Worm (Caenorhabditis elegans) whole organism, mixed stage, embryonic: ENCODE data around the gene ets-10.

Experiments
- M03D4.4 ChIP-seq: sonication (generic microtip); optimal IDR thresholded peaks from 2 replicates; lab custom pipeline; 2017; ENCODE audit warnings: mild to moderate bottlenecking, missing genetic modification characterization, missing compliant biosample characterization
- bed-3 ChIP-seq: fragments of 200-800 bp; sonication (Bioruptor generic); optimal IDR thresholded peaks from 3 replicates; lab custom pipeline; 2018; ENCODE audit warnings: mild to moderate bottlenecking, missing genetic modification characterization, moderate library complexity, missing compliant biosample characterization
- blmp-1 ChIP-seq: fragments of 150-350 bp; optimal IDR thresholded peaks from 2 replicates; lab custom pipeline; 2014; ENCODE audit warnings: missing biosample characterization, missing genetic modification characterization
- ceh-39 ChIP-seq: fragments of 150-350 bp; optimal IDR thresholded peaks from 2 replicates; lab custom pipeline; 2014; ENCODE audit warnings: missing biosample characterization, missing genetic modification characterization
- ceh-43 ChIP-seq: fragments of 200-800 bp; sonication (Bioruptor generic); optimal IDR thresholded peaks from 2 replicates; lab custom pipeline; 2018; ENCODE audit warnings: mild to moderate bottlenecking, missing genetic modification characterization, moderate library complexity, missing compliant biosample characterization
- ceh-83 ChIP-seq: fragments of 200-800 bp; sonication (Bioruptor generic); optimal IDR thresholded peaks from 2 replicates; lab custom pipeline; 2018; ENCODE audit warnings: mild to moderate bottlenecking, missing genetic modification characterization, missing compliant biosample characterization
- ces-1 ChIP-seq: fragments of 150-350 bp; optimal IDR thresholded peaks from 2 replicates; lab custom pipeline; 2014; ENCODE audit warnings: missing biosample characterization, missing genetic modification reagents, missing genetic modification characterization
- cnd-1 ChIP-seq: fragments of 200-800 bp; sonication (Bioruptor generic); optimal IDR thresholded peaks from 2 replicates; lab custom pipeline; 2018; ENCODE audit warnings: mild to moderate bottlenecking, missing genetic modification characterization, missing compliant biosample characterization
- drap-1 ChIP-seq: fragments of 200-800 bp; sonication (Bioruptor generic); optimal IDR thresholded peaks from 3 replicates; lab custom pipeline; 2018; ENCODE audit warnings: mild to moderate bottlenecking, missing genetic modification characterization, missing compliant biosample characterization
- elt-3 ChIP-seq: fragments of 150-350 bp; optimal IDR thresholded peaks from 2 replicates; lab custom pipeline; 2014; ENCODE audit warnings: missing biosample characterization, missing genetic modification characterization
- flh-1 ChIP-seq: fragments of 200-800 bp; sonication (Bioruptor generic); optimal IDR thresholded peaks from 2 replicates; lab custom pipeline; 2018; ENCODE audit warnings: mild to moderate bottlenecking, missing genetic modification characterization, moderate library complexity, missing compliant biosample characterization
- ham-2 ChIP-seq: fragments of 200-800 bp; sonication (Bioruptor generic); optimal IDR thresholded peaks from 2 replicates; lab custom pipeline; 2018; ENCODE audit warnings: mild to moderate bottlenecking, missing genetic modification characterization, missing compliant biosample characterization
- hlh-1 ChIP-seq: fragments of 150-350 bp; optimal IDR thresholded peaks from 2 replicates; lab custom pipeline; 2014; ENCODE audit warnings: missing biosample characterization, missing genetic modification reagents, missing genetic modification characterization
- lin-13 ChIP-seq: fragments of 150-350 bp; optimal IDR thresholded peaks from 2 replicates; lab custom pipeline; 2014; ENCODE audit warnings: missing biosample characterization, missing genetic modification characterization
- lin-32 ChIP-seq: fragments of 200-800 bp; sonication (Bioruptor generic); optimal IDR thresholded peaks from 2 replicates; lab custom pipeline; 2018; ENCODE audit warnings: mild to moderate bottlenecking, missing genetic modification characterization, missing compliant biosample characterization
- mab-5 ChIP-seq: fragments of 150-350 bp; optimal IDR thresholded peaks from 2 replicates; lab custom pipeline; 2014; ENCODE audit warnings: missing biosample characterization, missing genetic modification characterization
- mep-1 ChIP-seq: fragments of 150-350 bp; optimal IDR thresholded peaks from 2 replicates; lab custom pipeline; 2017; ENCODE audit warnings: missing biosample characterization, missing genetic modification reagents, missing genetic modification characterization, inconsistent platforms
- mls-2 ChIP-seq: sonication (generic microtip); optimal IDR thresholded peaks from 2 replicates; lab custom pipeline; 2016; ENCODE audit warnings: mild to moderate bottlenecking, missing genetic modification characterization, moderate library complexity, missing compliant biosample characterization
- nhr-12 ChIP-seq: fragments of 150-350 bp; optimal IDR thresholded peaks from 2 replicates; lab custom pipeline; 2014; ENCODE audit warnings: missing biosample characterization, missing genetic modification characterization
- nhr-2 ChIP-seq: fragments of 150-350 bp; optimal IDR thresholded peaks from 2 replicates; lab custom pipeline; 2014; ENCODE audit warnings: missing biosample characterization, missing genetic modification characterization
- nhr-76 ChIP-seq: sonication (generic microtip); optimal IDR thresholded peaks from 2 replicates; lab custom pipeline; 2017; ENCODE audit warnings: missing biosample characterization, missing genetic modification characterization
- sptf-1 ChIP-seq: sonication (generic microtip); optimal IDR thresholded peaks from 2 replicates; lab custom pipeline; 2017; ENCODE audit warnings: mild to moderate bottlenecking, missing genetic modification characterization, moderate library complexity, missing compliant biosample characterization
- tbx-8 ChIP-seq: fragments of 200-800 bp; sonication (Bioruptor generic); optimal IDR thresholded peaks from 2 replicates; lab custom pipeline; 2018; ENCODE audit warnings: mild to moderate bottlenecking, missing genetic modification characterization, moderate library complexity, missing compliant biosample characterization
- unc-120 ChIP-seq: sonication (generic microtip); optimal IDR thresholded peaks from 2 replicates; lab custom pipeline; 2017; ENCODE audit warnings: missing genetic modification characterization, missing compliant biosample characterization; ENCODE audit not compliant: poor library complexity, severe bottlenecking
- unc-39 ChIP-seq: fragments of 150-350 bp; optimal IDR thresholded peaks from 2 replicates; lab custom pipeline; 2014; ENCODE audit warnings: missing biosample characterization, missing genetic modification characterization
- unc-62 ChIP-seq: fragments of 150-350 bp; optimal IDR thresholded peaks from 2 replicates; lab custom pipeline; 2014; ENCODE audit warnings: missing biosample characterization, missing genetic modification reagents, missing genetic modification characterization
- zip-8 ChIP-seq: fragments of 150-350 bp; optimal IDR thresholded peaks from 2 replicates; lab custom pipeline; 2014; ENCODE audit warnings: missing biosample characterization, missing genetic modification characterization
- ztf-11 ChIP-seq: fragments of 150-350 bp; optimal IDR thresholded peaks from 2 replicates; lab custom pipeline; 2014; ENCODE audit warnings: missing biosample characterization, missing genetic modification characterization

ets-10 gene

DNA sequence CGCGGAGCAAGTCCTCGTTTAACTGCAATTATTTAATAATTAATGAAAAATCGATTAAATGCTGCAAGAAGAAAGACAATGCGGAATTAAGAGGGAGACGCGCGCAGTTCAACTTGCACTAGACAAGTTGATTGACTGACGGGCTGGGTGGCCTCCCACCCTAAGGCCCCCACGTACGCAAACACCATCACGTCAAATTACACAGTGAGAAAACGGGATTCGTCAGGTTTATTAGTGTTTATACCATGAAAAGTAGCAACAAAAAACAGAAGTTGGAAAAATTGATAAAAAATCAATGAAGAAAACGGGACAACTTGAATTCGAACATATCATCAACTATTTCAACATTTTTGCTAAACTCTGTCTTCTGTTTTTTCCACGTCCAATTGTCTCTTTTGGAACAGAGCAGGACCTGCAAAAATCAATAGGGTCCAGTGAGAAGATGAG lies 23.6 kb downstream of the ets-10 start:
- TF ChIP-seq lin-13 (peak; percentile 28), cnd-1 (tag; lab: Kevin White, UChicago) (peak; percentile 10), ceh-43 (GFP tag; lab: Kevin White, UChicago) (peak; percentile 69), ztf-11 (tag; lab: Kevin White, UChicago) (no peak), hlh-1 (tag; lab: Kevin White, UChicago) (no peak), unc-120 (tag; lab: Kevin White, UChicago) (peak; percentile 14), drap-1 (GFP tag; lab: Kevin White, UChicago) (no peak), mls-2 (tag; lab: Kevin White, UChicago) (peak; percentile 78), ces-1 (peak; percentile 51), sptf-1 (tag; lab: Kevin White, UChicago) (peak; percentile 19), lin-32 (GFP tag; lab: Kevin White, UChicago) (no peak), unc-62 (GFP tag; lab: Kevin White, UChicago) (no peak)

DNA sequence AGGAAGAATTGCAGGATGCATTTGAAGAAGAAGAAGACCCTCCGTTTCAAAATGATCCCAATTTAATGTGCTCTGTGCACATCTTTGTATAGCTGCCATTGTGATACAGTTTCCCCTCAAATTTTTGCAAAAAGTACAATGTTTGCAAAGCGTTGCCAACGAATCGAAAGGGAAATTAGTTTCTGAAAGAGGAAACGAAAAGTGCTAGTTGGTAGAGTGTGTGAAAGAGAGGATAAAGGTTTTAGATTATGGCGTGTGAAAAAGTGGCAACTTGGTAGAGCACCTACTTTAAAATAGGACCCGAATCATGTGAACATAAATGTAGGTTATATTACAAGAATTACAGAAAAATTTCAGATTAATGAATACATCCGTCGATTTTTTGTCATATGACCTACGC lies 27.7 kb downstream of the ets-10 start, which contains the start of gene C52B9.8:
Gene C52B9.8 (minus strand): TSS at position 101 of the 400 bp plus-strand sequence.
- no peak for TF ChIP-seq unc-39
- TF ChIP-seq mls-2 (tag; lab: Kevin White, UChicago) = no peak

ce11 chrX:4314939-4315338 lies 30.9 kb downstream of the ets-10 start:
- TF ChIP-seq nhr-12 (no peak), cnd-1 (tag; lab: Kevin White, UChicago) (no peak), ces-1 (peak; percentile 82), ham-2 (GFP tag; lab: Kevin White, UChicago) (no peak)
- TF ChIP-seq, all 35 proteins: peak for 1

DNA sequence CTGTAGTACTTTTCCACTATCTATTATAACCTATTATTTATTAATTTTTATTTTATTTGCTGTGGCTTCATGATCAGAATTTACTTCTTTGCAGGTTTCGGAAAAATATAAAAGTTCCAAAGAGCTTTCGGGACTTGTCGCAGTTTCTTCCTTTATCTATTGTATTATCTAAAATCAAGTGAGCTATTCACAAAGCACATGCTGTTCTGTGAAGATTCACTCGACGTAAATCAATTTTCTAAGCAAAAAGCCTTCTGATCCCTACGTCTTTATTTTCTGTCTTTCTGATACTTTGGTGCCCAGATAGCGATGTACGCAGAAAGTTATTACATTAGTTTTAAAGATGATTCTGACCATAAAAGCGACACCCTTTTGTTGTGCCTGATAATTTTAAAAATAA lies 33.1 kb downstream of the ets-10 start:
- no peak for TF ChIP-seq drap-1 (GFP tag; lab: Kevin White, UChicago)
- peak; percentile 37 for TF ChIP-seq ces-1

- TF ChIP-seq bed-3 (GFP tag; lab: Kevin White, UChicago) = no peak
- no peak for TF ChIP-seq unc-120 (tag; lab: Kevin White, UChicago)
- TF ChIP-seq nhr-12 = no peak
- TF ChIP-seq ham-2 (GFP tag; lab: Kevin White, UChicago) = no peak
- TF ChIP-seq unc-62 (GFP tag; lab: Kevin White, UChicago) = no peak
- TF ChIP-seq mab-5 (tag; lab: Kevin White, UChicago) = no peak
- TF ChIP-seq blmp-1 (tag; lab: Kevin White, UChicago) = no peak
- TF ChIP-seq ceh-83 (GFP tag; lab: Kevin White, UChicago) = no peak
- no peak for TF ChIP-seq hlh-1 (tag; lab: Kevin White, UChicago)
- TF ChIP-seq M03D4.4 (tag; lab: Kevin White, UChicago) = no peak
- TF ChIP-seq unc-39 = no peak
- no peak for TF ChIP-seq flh-1 (GFP tag; lab: Kevin White, UChicago)
- TF ChIP-seq ceh-39 = no peak
- TF ChIP-seq elt-3 = no peak
- TF ChIP-seq tbx-8 (GFP tag; lab: Kevin White, UChicago) = no peak
- TF ChIP-seq zip-8 = no peak
- TF ChIP-seq mep-1 = no peak
- no peak for TF ChIP-seq nhr-76 (tag; lab: Kevin White, UChicago)
- no peak for TF ChIP-seq sptf-1 (tag; lab: Kevin White, UChicago)
- TF ChIP-seq cnd-1 (tag; lab: Kevin White, UChicago) = no peak
Measured at ce11 chrX:4320563-4320962, 36.6 kb downstream of the ets-10 start, which contains the start of gene dop-6. TSS of gene dop-6 (plus strand) at chrX:4320863.

- TF ChIP-seq nhr-2 (tag; lab: Kevin White, UChicago) = no peak
- peak; percentile 41 for TF ChIP-seq ces-1
Measured at ce11 chrX:4322847-4323455, 39.0 kb downstream of the ets-10 start.
